Fruit fly (Drosophila melanogaster) whole organism, adult: ENCODE data around the gene Neurochondrin.

ENCODE experiments used
- CG11617 ChIP-seq: fragments of 200-800 bp; sonication (Bioruptor generic); optimal IDR thresholded peaks from 2 replicates; lab custom pipeline; 2017; ENCODE audit warnings: mild to moderate bottlenecking, missing biosample characterization, missing genetic modification reagents, missing genetic modification characterization
- CG12768 ChIP-seq: fragments of 200-800 bp; sonication (Bioruptor generic); optimal IDR thresholded peaks from 2 replicates; lab custom pipeline; 2017; ENCODE audit warnings: missing biosample characterization, missing genetic modification characterization, mild to moderate bottlenecking, moderate library complexity, missing genetic modification reagents
- CG14711 ChIP-seq: fragments of 200-800 bp; sonication (Bioruptor generic); optimal IDR thresholded peaks from 2 replicates; lab custom pipeline; 2018; ENCODE audit warnings: missing biosample characterization, mild to moderate bottlenecking, missing genetic modification characterization, moderate library complexity
- CG33017 ChIP-seq: fragments of 200-800 bp; sonication (Bioruptor generic); optimal IDR thresholded peaks from 2 replicates; lab custom pipeline; 2018; ENCODE audit warnings: missing biosample characterization, mild to moderate bottlenecking, missing genetic modification characterization, moderate library complexity
- CG5204 ChIP-seq: fragments of 200-800 bp; sonication (Bioruptor generic); optimal IDR thresholded peaks from 2 replicates; lab custom pipeline; 2016; ENCODE audit warnings: missing biosample characterization, missing genetic modification characterization
- CG7101 ChIP-seq: fragments of 200-800 bp; sonication (Bioruptor generic); optimal IDR thresholded peaks from 2 replicates; lab custom pipeline; 2018; ENCODE audit warnings: missing biosample characterization, mild to moderate bottlenecking, missing genetic modification characterization, moderate library complexity
- Clk ChIP-seq: fragments of 200-800 bp; sonication (Bioruptor generic); optimal IDR thresholded peaks from 2 replicates; lab custom pipeline; 2017; ENCODE audit warnings: missing biosample characterization, missing genetic modification characterization
- Hr96 ChIP-seq: fragments of 200-800 bp; sonication (Bioruptor generic); optimal IDR thresholded peaks from 2 replicates; lab custom pipeline; 2016; ENCODE audit warnings: missing biosample characterization, missing genetic modification characterization
- Mnt ChIP-seq: fragments of 200-800 bp; sonication (Bioruptor generic); optimal IDR thresholded peaks from 2 replicates; lab custom pipeline; 2016; ENCODE audit warnings: missing biosample characterization, mild to moderate bottlenecking, missing genetic modification characterization
- cic ChIP-seq: fragments of 200-800 bp; sonication (Bioruptor generic); optimal IDR thresholded peaks from 2 replicates; lab custom pipeline; 2017; ENCODE audit warnings: missing biosample characterization, mild to moderate bottlenecking, missing genetic modification characterization, moderate library complexity
- cnc ChIP-seq, 2 experiments: fragments of >200 bp; optimal IDR thresholded peaks; 2 replicates each; lab custom pipeline; 2017
- kay ChIP-seq: fragments of 200-800 bp; sonication (Bioruptor generic); peaks from one replicate; lab custom pipeline; 2016; ENCODE audit warnings: missing biosample characterization, missing genetic modification characterization, borderline replicate concordance

dm6 chr3R:6467646-6468350, 439 bp upstream of the Neurochondrin start:
- TF ChIP-seq CG12768 (GFP tag; lab: Kevin White, UChicago) = no peak
- TF ChIP-seq Hr96 = no peak
- peak; percentile 11 for TF ChIP-seq kay (GFP tag; lab: Kevin White, UChicago)
- no peak for TF ChIP-seq CG33017 (tag; lab: Kevin White, UChicago)
- no peak for TF ChIP-seq CG5204
- TF ChIP-seq CG7101 (tag; lab: Kevin White, UChicago) = no peak
- no peak for TF ChIP-seq cnc (optimal IDR thresholded peaks at IDR 0.05; lab: Kevin White, UChicago)
- TF ChIP-seq CG14711 (tag; lab: Kevin White, UChicago) = no peak
- TF ChIP-seq cic (GFP tag; lab: Kevin White, UChicago) = no peak
- TF ChIP-seq CG11617 (GFP tag; lab: Kevin White, UChicago) = no peak
- TF ChIP-seq Clk = no peak
- TF ChIP-seq Mnt (GFP tag; lab: Kevin White, UChicago) = no peak
